Fruit fly (Drosophila melanogaster): ENCODE results near the gene CG9121.

Gene CG9121

dm6 chr2L:5060515-5060914, 9.7 kb upstream of the CG9121 start, which contains the start of gene qtc:
qtc (plus strand) TSS chr2L:5060815.
- TF ChIP-seq insv (optimal IDR thresholded peaks at IDR 0.05), result no peak
- no peak for TF ChIP-seq psq (optimal IDR thresholded peaks at IDR 0.05)
- TF ChIP-seq Sin3A (optimal IDR thresholded peaks at IDR 0.05), result no peak
- TF ChIP-seq h (optimal IDR thresholded peaks at IDR 0.05), result no peak
- TF ChIP-seq ttk (optimal IDR thresholded peaks at IDR 0.05), result no peak
- TF ChIP-seq Myc (optimal IDR thresholded peaks at IDR 0.05), result no peak

- TF ChIP-seq h (optimal IDR thresholded peaks at IDR 0.05), result no peak
- no peak for TF ChIP-seq Sin3A (optimal IDR thresholded peaks at IDR 0.05)
- no peak for TF ChIP-seq insv (optimal IDR thresholded peaks at IDR 0.05)
- no peak for TF ChIP-seq psq (optimal IDR thresholded peaks at IDR 0.05)
- no peak for TF ChIP-seq Myc (optimal IDR thresholded peaks at IDR 0.05)
- TF ChIP-seq ttk (optimal IDR thresholded peaks at IDR 0.05), result no peak
Measured at dm6 chr2L:5059645-5060254, 8.9 kb upstream of the CG9121 start, which contains the start of gene Rpn11. Rpn11 (minus strand) TSS chr2L:5059790.

dm6 chr2L:5058094-5058493, 7.2 kb upstream of the CG9121 start, which contains the start of gene Nepl3:
Nepl3 (minus strand) TSS chr2L:5058248.
- no peak for TF ChIP-seq ttk (optimal IDR thresholded peaks at IDR 0.05)
- TF ChIP-seq insv (optimal IDR thresholded peaks at IDR 0.05), result no peak
- no peak for TF ChIP-seq h (optimal IDR thresholded peaks at IDR 0.05)
- no peak for TF ChIP-seq psq (optimal IDR thresholded peaks at IDR 0.05)
- TF ChIP-seq Sin3A (optimal IDR thresholded peaks at IDR 0.05), result no peak
- no peak for TF ChIP-seq Myc (optimal IDR thresholded peaks at IDR 0.05)

- TF ChIP-seq Sin3A (optimal IDR thresholded peaks at IDR 0.05) (no peak), h (optimal IDR thresholded peaks at IDR 0.05) (no peak), insv (optimal IDR thresholded peaks at IDR 0.05) (no peak), psq (optimal IDR thresholded peaks at IDR 0.05) (no peak), Myc (optimal IDR thresholded peaks at IDR 0.05) (no peak), ttk (optimal IDR thresholded peaks at IDR 0.05) (no peak)
Measured at dm6 chr2L:5055528-5055927, 4.7 kb upstream of the CG9121 start.

dm6 chr2L:5054953-5055352, 4.1 kb upstream of the CG9121 start, which contains the start of the genes CG14036 and His3.3A:
CG14036 (minus strand) TSS chr2L:5055016.
His3.3A (plus strand) TSS chr2L:5055058.
- TF ChIP-seq h (optimal IDR thresholded peaks at IDR 0.05) (no peak), Sin3A (optimal IDR thresholded peaks at IDR 0.05) (no peak), insv (optimal IDR thresholded peaks at IDR 0.05) (no peak), psq (optimal IDR thresholded peaks at IDR 0.05) (no peak), ttk (optimal IDR thresholded peaks at IDR 0.05) (no peak), Myc (optimal IDR thresholded peaks at IDR 0.05) (no peak)

dm6 chr2L:5052994-5053393, 2.1 kb upstream of the CG9121 start, which contains the start of gene eIF3h:
eIF3h (minus strand) TSS chr2L:5053094.
- TF ChIP-seq insv (optimal IDR thresholded peaks at IDR 0.05) (no peak), ttk (optimal IDR thresholded peaks at IDR 0.05) (no peak), h (optimal IDR thresholded peaks at IDR 0.05) (no peak), Myc (optimal IDR thresholded peaks at IDR 0.05) (no peak), psq (optimal IDR thresholded peaks at IDR 0.05) (no peak), Sin3A (optimal IDR thresholded peaks at IDR 0.05) (no peak)

DNA sequence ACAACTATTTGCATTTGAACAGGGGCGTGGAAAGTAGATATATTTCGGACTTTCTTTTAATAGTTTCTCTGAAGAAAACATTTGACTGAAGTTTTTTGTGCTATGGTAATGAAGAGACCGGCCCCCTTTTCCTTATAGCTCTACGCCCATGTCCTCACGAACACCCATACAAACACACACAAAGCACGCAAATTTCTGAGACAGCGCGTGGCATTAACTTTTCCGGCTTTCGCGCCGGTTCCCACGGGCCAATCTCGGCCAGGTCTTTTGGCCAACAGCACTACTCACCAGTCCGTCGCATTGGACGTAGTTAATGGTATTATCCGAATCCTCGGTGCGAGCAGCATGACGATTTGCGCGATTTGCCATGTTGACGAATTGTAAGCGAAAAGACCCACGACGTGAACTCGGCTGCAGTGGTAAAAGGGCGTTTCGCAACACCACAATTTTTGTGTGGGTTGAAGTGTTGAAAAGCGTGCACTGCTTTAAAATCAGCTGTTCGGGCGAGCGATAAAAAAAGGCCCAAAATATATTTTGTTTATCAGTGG, 1.6 kb upstream of the CG9121 start, which contains the start of gene senju:
TSS of gene senju (plus strand) at position 477 of the 548 bp plus-strand sequence.
- TF ChIP-seq h (optimal IDR thresholded peaks at IDR 0.05) (no peak), psq (optimal IDR thresholded peaks at IDR 0.05) (no peak), Sin3A (optimal IDR thresholded peaks at IDR 0.05) (no peak), insv (optimal IDR thresholded peaks at IDR 0.05) (no peak), Myc (optimal IDR thresholded peaks at IDR 0.05) (no peak), ttk (optimal IDR thresholded peaks at IDR 0.05) (no peak)

dm6 chr2L:5049974-5050373, 888 bp downstream of the CG9121 start:
- TF ChIP-seq insv (optimal IDR thresholded peaks at IDR 0.05) (no peak), Myc (optimal IDR thresholded peaks at IDR 0.05) (no peak), h (optimal IDR thresholded peaks at IDR 0.05) (no peak)

- TF ChIP-seq h (optimal IDR thresholded peaks at IDR 0.05), result no peak
- TF ChIP-seq Sin3A (optimal IDR thresholded peaks at IDR 0.05), result no peak
- TF ChIP-seq psq (optimal IDR thresholded peaks at IDR 0.05), result no peak
- no peak for TF ChIP-seq ttk (optimal IDR thresholded peaks at IDR 0.05)
- TF ChIP-seq Myc (optimal IDR thresholded peaks at IDR 0.05), result no peak
- no peak for TF ChIP-seq insv (optimal IDR thresholded peaks at IDR 0.05)
Measured at dm6 chr2L:5046261-5046660, 4.6 kb downstream of the CG9121 start.

DNA sequence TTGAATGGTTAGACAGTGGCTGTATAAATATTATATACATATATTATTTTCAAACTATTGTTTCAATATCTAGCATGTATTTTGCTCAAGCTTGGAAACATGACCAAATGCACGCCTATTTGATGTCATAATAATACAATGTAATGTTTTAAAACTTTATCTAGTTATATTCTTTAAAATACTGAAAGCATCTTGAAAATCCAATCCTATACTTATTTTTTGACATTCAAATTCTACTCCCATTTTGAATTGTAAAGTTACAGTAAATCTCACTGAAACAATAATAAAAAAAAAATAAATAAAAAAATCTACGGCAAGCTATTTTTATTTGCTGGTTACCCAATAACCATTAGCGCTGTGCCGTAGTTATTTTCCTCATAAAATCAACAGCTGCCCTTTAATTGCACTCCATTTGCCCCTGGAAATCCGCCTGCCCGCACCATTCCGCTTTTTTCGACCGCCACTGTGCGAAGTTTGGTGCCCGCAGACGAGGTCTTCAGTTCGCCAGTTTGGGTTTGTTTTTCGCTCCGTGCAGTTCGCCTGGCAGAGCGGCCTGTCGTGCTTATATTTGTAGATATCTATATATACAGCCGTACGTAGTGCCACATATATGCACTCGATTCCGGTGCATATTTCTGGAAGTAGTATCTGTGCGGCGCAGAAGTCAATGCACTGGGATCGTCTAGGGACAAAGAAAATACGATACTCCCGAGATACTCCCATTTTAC, 5.8 kb downstream of the CG9121 start:
- TF ChIP-seq Myc (optimal IDR thresholded peaks at IDR 0.05), result no peak
- no peak for TF ChIP-seq psq (optimal IDR thresholded peaks at IDR 0.05)
- no peak for TF ChIP-seq ttk (optimal IDR thresholded peaks at IDR 0.05)
- TF ChIP-seq Sin3A (optimal IDR thresholded peaks at IDR 0.05), result no peak
- no peak for TF ChIP-seq insv (optimal IDR thresholded peaks at IDR 0.05)
- TF ChIP-seq h (optimal IDR thresholded peaks at IDR 0.05), result no peak

- TF ChIP-seq ttk (optimal IDR thresholded peaks at IDR 0.05), result no peak
- no peak for TF ChIP-seq Myc (optimal IDR thresholded peaks at IDR 0.05)
- TF ChIP-seq psq (optimal IDR thresholded peaks at IDR 0.05), result no peak
- no peak for TF ChIP-seq insv (optimal IDR thresholded peaks at IDR 0.05)
- TF ChIP-seq h (optimal IDR thresholded peaks at IDR 0.05), result no peak
- TF ChIP-seq Sin3A (optimal IDR thresholded peaks at IDR 0.05), result no peak
Measured at dm6 chr2L:5044361-5044891, 6.4 kb downstream of the CG9121 start, which contains the start of gene CG31650. CG31650 (minus strand) TSS chr2L:5044712.
